Worm (Caenorhabditis elegans): ENCODE data around the gene taf-11.1.

DNA sequence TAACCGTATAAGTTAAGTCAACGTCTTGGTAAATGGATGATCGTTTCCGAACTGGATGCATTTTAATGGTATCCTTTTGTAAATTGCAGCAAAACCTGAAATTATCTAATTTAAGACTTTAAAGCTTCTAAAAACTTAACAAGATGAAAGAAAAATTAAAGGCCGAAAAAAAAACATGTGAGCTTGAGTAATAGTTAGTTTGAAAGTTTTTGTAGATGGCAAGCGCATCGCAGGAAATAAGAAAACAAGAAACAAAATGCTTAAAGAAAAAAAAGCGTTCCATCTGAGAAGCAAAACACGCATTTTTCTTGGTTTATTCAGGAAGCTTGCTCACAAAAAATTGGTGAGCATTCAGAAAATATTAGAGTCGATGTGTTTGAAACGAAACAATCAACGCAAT is 19.2 kb upstream of the taf-11.1 start, which contains the start of gene rab-37:
- no peak for TF ChIP-seq mdl-1 (tag; optimal IDR thresholded peaks at IDR 0.05)
- TF ChIP-seq zag-1 (tag; optimal IDR thresholded peaks at IDR 0.05) = no peak
- no peak for TF ChIP-seq aly-2 (tag; optimal IDR thresholded peaks at IDR 0.05)
- no peak for TF ChIP-seq fos-1 (tag; optimal IDR thresholded peaks at IDR 0.05)
- TF ChIP-seq nhr-77 (tag; optimal IDR thresholded peaks at IDR 0.05) = no peak
- no peak for TF ChIP-seq nhr-76 (tag; optimal IDR thresholded peaks at IDR 0.05)
- no peak for TF ChIP-seq R02D3.7 (tag; optimal IDR thresholded peaks at IDR 0.05)
